Worm (Caenorhabditis elegans) whole organism, L4 larva: ENCODE measurements around the gene F41G3.10.

Source experiments
- F26F4.8 ChIP-seq: fragments of 200-800 bp; sonication (Bioruptor generic); conservative IDR thresholded peaks from 2 replicates; pipeline ENCODE4 v1.3.6; 2022; ENCODE audit warnings: missing genetic modification characterization, missing compliant biosample characterization
- F44E2.7 ChIP-seq: fragments of 200-800 bp; sonication (Bioruptor generic); IDR thresholded peaks from 2 replicates; pipeline ENCODE4 v2.1.2; 2022; ENCODE audit warnings: missing genetic modification characterization, missing compliant biosample characterization
- R02D3.7 ChIP-seq: fragments of 150-350 bp; sonication (generic microtip); optimal IDR thresholded peaks from 3 replicates; lab custom pipeline; 2014; ENCODE audit warnings: missing biosample characterization, missing genetic modification characterization
- ZK337.2 ChIP-seq: fragments of 200-800 bp; sonication (Bioruptor generic); IDR thresholded peaks from 2 replicates; pipeline ENCODE4 v1.3.6; 2022; ENCODE audit warnings: missing genetic modification reagents, missing genetic modification characterization, missing compliant biosample characterization
- aha-1 ChIP-seq: fragments of 150-350 bp; peaks from one replicate; lab custom pipeline; 2014; ENCODE audit warnings: missing biosample characterization, missing genetic modification characterization
- ama-1 ChIP-seq: fragments of 150-350 bp; optimal IDR thresholded peaks from 2 replicates; lab custom pipeline; 2014; ENCODE audit warnings: inconsistent platforms, mixed read lengths
- arid-1 ChIP-seq: fragments of 200-800 bp; sonication (Bioruptor generic); conservative IDR thresholded peaks from 2 replicates; pipeline ENCODE4 v1.3.6; 2022; ENCODE audit warnings: missing genetic modification reagents, missing genetic modification characterization, missing compliant biosample characterization
- ceh-20 ChIP-seq: fragments of 200-800 bp; sonication (Bioruptor generic); IDR thresholded peaks from 2 replicates; pipeline ENCODE4 v1.3.6; 2022; ENCODE audit warnings: missing genetic modification reagents, missing genetic modification characterization, missing compliant biosample characterization
- ceh-28 ChIP-seq: fragments of 150-350 bp; optimal IDR thresholded peaks from 2 replicates; lab custom pipeline; 2014; ENCODE audit warnings: missing biosample characterization, missing genetic modification reagents, missing genetic modification characterization
- ceh-32 ChIP-seq: sonication (generic microtip); optimal IDR thresholded peaks from 2 replicates; lab custom pipeline; 2016; ENCODE audit warnings: mild to moderate bottlenecking, missing genetic modification characterization, missing compliant biosample characterization; ENCODE audit not compliant: poor library complexity
- ctbp-1 ChIP-seq: fragments of 200-800 bp; sonication (Bioruptor generic); IDR thresholded peaks from 2 replicates; pipeline ENCODE4 v1.3.6; 2022; ENCODE audit warnings: missing genetic modification reagents, missing genetic modification characterization, missing compliant biosample characterization
- daf-12 ChIP-seq: fragments of 150-350 bp; optimal IDR thresholded peaks from 2 replicates; lab custom pipeline; 2014; ENCODE audit warnings: missing biosample characterization, missing genetic modification reagents, missing genetic modification characterization
- daf-16 ChIP-seq, 3 experiments: sonication (generic microtip); optimal IDR thresholded peaks; 2 replicates each; lab custom pipeline; 2016 to 2017; ENCODE audit warnings: missing genetic modification characterization in 3 of 3, missing genetic modification reagents in 3 of 3, mild to moderate bottlenecking in 2 of 3, missing compliant biosample characterization in 2 of 3, missing biosample characterization in 1 of 3, moderate library complexity in 1 of 3
- daf-19 ChIP-seq: fragments of 200-800 bp; sonication (Bioruptor generic); conservative IDR thresholded peaks from 2 replicates; pipeline ENCODE4 v1.3.6; 2022; ENCODE audit warnings: missing genetic modification characterization, missing compliant biosample characterization
- dmd-6 ChIP-seq: fragments of 200-800 bp; sonication (Bioruptor generic); IDR thresholded peaks from 2 replicates; pipeline ENCODE4 v1.3.6; 2022; ENCODE audit warnings: missing genetic modification reagents, missing genetic modification characterization, missing compliant biosample characterization
- dmd-8 ChIP-seq: fragments of 200-800 bp; sonication (Bioruptor generic); IDR thresholded peaks from 2 replicates; pipeline ENCODE4 v1.3.6; 2022; ENCODE audit warnings: missing genetic modification characterization, missing compliant biosample characterization
- dmd-9 ChIP-seq: fragments of 200-800 bp; sonication (Bioruptor generic); IDR thresholded peaks from 2 replicates; pipeline ENCODE4 v1.3.6; 2022; ENCODE audit warnings: missing genetic modification reagents, missing genetic modification characterization, missing compliant biosample characterization
- fkh-10 ChIP-seq: fragments of 150-350 bp; optimal IDR thresholded peaks from 2 replicates; lab custom pipeline; 2014; ENCODE audit warnings: missing biosample characterization, missing genetic modification reagents, missing genetic modification characterization
- gei-8 ChIP-seq: fragments of 200-800 bp; sonication (Bioruptor generic); optimal IDR thresholded peaks from 2 replicates; lab custom pipeline; 2018; ENCODE audit warnings: mild to moderate bottlenecking, missing genetic modification characterization, missing compliant biosample characterization
- hif-1 ChIP-seq, 2 experiments: sonication (generic microtip); optimal IDR thresholded peaks; 2 replicates each; lab custom pipeline; 2016 to 2017; ENCODE audit warnings: missing compliant biosample characterization in 2 of 2, missing genetic modification characterization in 2 of 2, missing genetic modification reagents in 2 of 2, missing genotype in 2 of 2, mild to moderate bottlenecking in 1 of 2
- hlh-11 ChIP-seq: fragments of 200-800 bp; sonication (Bioruptor generic); optimal IDR thresholded peaks from 2 replicates; lab custom pipeline; 2018; ENCODE audit warnings: mild to moderate bottlenecking, missing genetic modification characterization, missing compliant biosample characterization
- hlh-30 ChIP-seq: sonication (generic microtip); optimal IDR thresholded peaks from 2 replicates; lab custom pipeline; 2017; ENCODE audit warnings: antibody characterized with exemption, mild to moderate bottlenecking, missing genetic modification characterization, missing compliant biosample characterization; ENCODE audit not compliant: insufficient read depth
- hmg-1.1 ChIP-seq: fragments of 200-800 bp; sonication (Bioruptor generic); IDR thresholded peaks from 2 replicates; pipeline ENCODE4 v1.3.6; 2022; ENCODE audit warnings: missing genetic modification reagents, missing genetic modification characterization, missing compliant biosample characterization
- lim-7 ChIP-seq: fragments of 200-800 bp; sonication (Bioruptor generic); IDR thresholded peaks from 2 replicates; pipeline ENCODE4 v1.3.6; 2022; ENCODE audit warnings: missing genetic modification characterization, missing compliant biosample characterization
- lin-13 ChIP-seq: fragments of 150-350 bp; optimal IDR thresholded peaks from 2 replicates; lab custom pipeline; 2014; ENCODE audit warnings: missing biosample characterization, missing genetic modification reagents, missing genetic modification characterization
- lin-29 ChIP-seq: fragments of 200-800 bp; sonication (Bioruptor generic); IDR thresholded peaks from 2 replicates; pipeline ENCODE4 v1.3.6; 2022; ENCODE audit warnings: missing genetic modification reagents, missing genetic modification characterization, missing compliant biosample characterization
- lin-38 ChIP-seq: fragments of 200-800 bp; sonication (Bioruptor generic); IDR thresholded peaks from 2 replicates; pipeline ENCODE4 v1.3.6; 2022; ENCODE audit warnings: missing genetic modification reagents, missing genetic modification characterization, missing compliant biosample characterization
- lin-39 ChIP-seq: fragments of 150-350 bp; optimal IDR thresholded peaks from 2 replicates; lab custom pipeline; 2014; ENCODE audit warnings: missing biosample characterization, missing genetic modification reagents, missing genetic modification characterization
- lsy-2 ChIP-seq, 2 experiments: fragments of 150-350 bp in 1 of 2; sonication (generic microtip) in 1 of 2; optimal IDR thresholded peaks; 2 replicates each; lab custom pipeline; 2014 to 2017; ENCODE audit warnings: missing biosample characterization in 2 of 2, missing genetic modification characterization in 2 of 2
- madf-5 ChIP-seq, 2 experiments: fragments of 200-800 bp; sonication (Bioruptor generic); IDR thresholded peaks; 2 replicates each; pipeline ENCODE4 v1.3.6; 2022; ENCODE audit warnings: missing compliant biosample characterization in 2 of 2, missing genetic modification characterization in 2 of 2
- madf-9 ChIP-seq: fragments of 200-800 bp; sonication (Bioruptor generic); conservative IDR thresholded peaks from 2 replicates; pipeline ENCODE4 v1.3.6; 2022; ENCODE audit warnings: missing genetic modification reagents, missing genetic modification characterization, missing compliant biosample characterization
- mdl-1 ChIP-seq, 2 experiments: fragments of 150-350 bp in 1 of 2; sonication (generic microtip) in 1 of 2; optimal IDR thresholded peaks; 2 replicates each; lab custom pipeline; 2014 to 2017; ENCODE audit warnings: missing biosample characterization in 2 of 2, missing genetic modification characterization in 2 of 2
- mdt-29 ChIP-seq: fragments of 200-800 bp; sonication (Bioruptor generic); IDR thresholded peaks from 2 replicates; pipeline ENCODE4 v1.3.6; 2022; ENCODE audit warnings: missing genetic modification reagents, missing genetic modification characterization, missing compliant biosample characterization
- mes-2 ChIP-seq: sonication (generic microtip); optimal IDR thresholded peaks from 2 replicates; lab custom pipeline; 2016; ENCODE audit warnings: missing genotype, mild to moderate bottlenecking, missing genetic modification characterization, missing compliant biosample characterization; ENCODE audit not compliant: poor library complexity, severe bottlenecking
- nhr-111 ChIP-seq: fragments of 200-800 bp; sonication (Bioruptor generic); optimal IDR thresholded peaks from 2 replicates; lab custom pipeline; 2018; ENCODE audit warnings: mild to moderate bottlenecking, missing genetic modification characterization, missing compliant biosample characterization
- nhr-28 ChIP-seq: fragments of 150-350 bp; optimal IDR thresholded peaks from 2 replicates; lab custom pipeline; 2014; ENCODE audit warnings: missing biosample characterization, missing genetic modification characterization
- nhr-48 ChIP-seq: sonication (generic microtip); optimal IDR thresholded peaks from 2 replicates; lab custom pipeline; 2016; ENCODE audit warnings: mild to moderate bottlenecking, missing genetic modification characterization, missing compliant biosample characterization
- nhr-77 ChIP-seq: fragments of 150-350 bp; optimal IDR thresholded peaks from 2 replicates; lab custom pipeline; 2014; ENCODE audit warnings: missing biosample characterization, missing genetic modification characterization
- php-3 ChIP-seq: fragments of 200-800 bp; sonication (Bioruptor generic); IDR thresholded peaks from 2 replicates; pipeline ENCODE4 v1.3.6; 2022; ENCODE audit warnings: missing genetic modification reagents, missing genetic modification characterization, missing compliant biosample characterization
- saeg-2 ChIP-seq: fragments of 200-800 bp; sonication (Bioruptor generic); IDR thresholded peaks from 2 replicates; pipeline ENCODE4 v1.3.6; 2022; ENCODE audit warnings: missing genetic modification reagents, missing genetic modification characterization, missing compliant biosample characterization
- sdz-12 ChIP-seq: fragments of 200-800 bp; sonication (Bioruptor generic); optimal IDR thresholded peaks from 2 replicates; lab custom pipeline; 2018; ENCODE audit warnings: mild to moderate bottlenecking, missing genetic modification characterization, missing compliant biosample characterization
- set-16 ChIP-seq: fragments of 200-800 bp; sonication (Bioruptor generic); IDR thresholded peaks from 2 replicates; pipeline ENCODE4 v1.3.6; 2022; ENCODE audit warnings: missing genetic modification reagents, missing genetic modification characterization, missing compliant biosample characterization
- skn-1 ChIP-seq: fragments of 150-350 bp; optimal IDR thresholded peaks from 2 replicates; lab custom pipeline; 2014; ENCODE audit warnings: missing biosample characterization, missing genetic modification characterization
- tra-1 ChIP-seq: fragments of 200-800 bp; sonication (Bioruptor generic); IDR thresholded peaks from 2 replicates; pipeline ENCODE4 v1.3.6; 2022; ENCODE audit warnings: missing genetic modification reagents, missing genetic modification characterization, missing compliant biosample characterization
- unc-130 ChIP-seq: sonication (generic microtip); optimal IDR thresholded peaks from 2 replicates; lab custom pipeline; 2016; ENCODE audit warnings: missing genetic modification reagents, missing genetic modification characterization, missing compliant biosample characterization
- unc-62 ChIP-seq, 3 experiments: fragments of 150-350 bp in 1 of 3; sonication (generic microtip); optimal IDR thresholded peaks in 2 of 3; peaks in 1 of 3; 1 replicate in 1 of 3; 2 replicates in 2 of 3; lab custom pipeline; 2014 to 2017; ENCODE audit warnings: missing biosample characterization in 3 of 3, missing genetic modification characterization in 3 of 3, missing genetic modification reagents in 3 of 3, missing genotype in 1 of 3
- vab-7 ChIP-seq: fragments of 200-800 bp; sonication (Bioruptor generic); IDR thresholded peaks from 2 replicates; pipeline ENCODE4 v1.3.6; 2022; ENCODE audit warnings: missing genetic modification reagents, missing genetic modification characterization, missing compliant biosample characterization
- zip-11 ChIP-seq: fragments of 200-800 bp; sonication (Bioruptor generic); IDR thresholded peaks from 2 replicates; pipeline ENCODE4 v1.3.6; 2022; ENCODE audit warnings: missing genetic modification characterization, missing compliant biosample characterization
- zip-2 ChIP-seq: fragments of 150-350 bp; optimal IDR thresholded peaks from 2 replicates; lab custom pipeline; 2014; ENCODE audit warnings: missing biosample characterization, missing genetic modification characterization
- ztf-11 ChIP-seq: fragments of 150-350 bp; optimal IDR thresholded peaks from 2 replicates; lab custom pipeline; 2014; ENCODE audit warnings: missing biosample characterization, missing genetic modification characterization

F41G3.10 gene

ce11 chrII:6734674-6735073 is 14.6 kb downstream of the F41G3.10 start, which contains the start of gene T14B4.3 (continued):
- no peak for TF ChIP-seq zip-2 (tag; lab: Kevin White, UChicago)
- TF ChIP-seq nhr-111 (GFP tag; lab: Kevin White, UChicago), result no peak
- no peak for TF ChIP-seq mdt-29
- no peak for TF ChIP-seq unc-62 (GFP tag; optimal IDR thresholded peaks at IDR 0.05 in 1 of 2; lab: Kevin White, UChicago)
- TF ChIP-seq unc-62 (tag; optimal IDR thresholded peaks at IDR 0.05; lab: Kevin White, UChicago), result no peak
- no peak for TF ChIP-seq tra-1
- TF ChIP-seq dmd-6 (GFP tag; lab: Robert Waterston, UW), result no peak
- TF ChIP-seq hlh-30, result peak; percentile 30
- no peak for TF ChIP-seq php-3
- TF ChIP-seq mdl-1 (tag; optimal IDR thresholded peaks at IDR 0.05; lab: Kevin White, UChicago), result no peak
- TF ChIP-seq set-16 (GFP tag; lab: Robert Waterston, UW), result no peak
- no peak for TF ChIP-seq daf-19
- no peak for TF ChIP-seq skn-1 (tag; lab: Kevin White, UChicago)
- TF ChIP-seq arid-1 (GFP tag; lab: Robert Waterston, UW), result no peak
- TF ChIP-seq sdz-12 (GFP tag; lab: Kevin White, UChicago), result no peak
- peak; percentile 97 for TF ChIP-seq lin-38 (GFP tag; lab: Robert Waterston, UW)
- peak; percentile 77 for TF ChIP-seq nhr-77 (tag; lab: Kevin White, UChicago)
- TF ChIP-seq saeg-2 (GFP tag; lab: Robert Waterston, UW), result no peak
- TF ChIP-seq hmg-1.1 (GFP tag; lab: Robert Waterston, UW), result peak; percentile 26; the same call in 1 of the 2 replicates
- TF ChIP-seq lin-29 (GFP tag; lab: Robert Waterston, UW), result no peak
- TF ChIP-seq F26F4.8 (GFP tag; lab: Robert Waterston, UW), result no peak
- TF ChIP-seq ceh-28 (tag; lab: Kevin White, UChicago), result no peak
- peak; percentile 94 for TF ChIP-seq mes-2 (tag; lab: Kevin White, UChicago)
- TF ChIP-seq ceh-20 (GFP tag; lab: Robert Waterston, UW), result no peak
- TF ChIP-seq lin-39 (tag; lab: Kevin White, UChicago), result no peak
- no peak for TF ChIP-seq R02D3.7 (tag; lab: Kevin White, UChicago)
- TF ChIP-seq lim-7, result no peak
- no peak for TF ChIP-seq nhr-48 (tag; lab: Kevin White, UChicago)
- no peak for TF ChIP-seq gei-8
- TF ChIP-seq dmd-9 (GFP tag; lab: Robert Waterston, UW), result no peak
- TF ChIP-seq ztf-11 (tag; lab: Kevin White, UChicago), result no peak
- no peak for TF ChIP-seq dmd-8 (GFP tag; lab: Robert Waterston, UW)
- TF ChIP-seq madf-9, result no peak
- TF ChIP-seq ctbp-1, result no peak
- peak; percentile 76 for TF ChIP-seq unc-130 (GFP tag; lab: Kevin White, UChicago)
- TF ChIP-seq vab-7 (GFP tag; lab: Robert Waterston, UW), result no peak; the same call in 1 of the 2 replicates
- no peak for TF ChIP-seq F44E2.7 (GFP tag; lab: Robert Waterston, UW)
- TF ChIP-seq madf-5 (GFP tag; IDR thresholded peaks at IDR 0.05; lab: Robert Waterston, UW), result no peak
- peak in 1 of 2 experiments; percentile 88 for TF ChIP-seq lsy-2 (tag; optimal IDR thresholded peaks at IDR 0.05; lab: Kevin White, UChicago)
- TF ChIP-seq ceh-32, result no peak
- TF ChIP-seq hif-1 (tag; optimal IDR thresholded peaks at IDR 0.05; lab: Kevin White, UChicago), result peak in 1 of 2 experiments; percentile 77
- no peak for TF ChIP-seq ZK337.2 (GFP tag; lab: Robert Waterston, UW)
- TF ChIP-seq daf-12, result no peak
- peak; percentile 59 for TF ChIP-seq nhr-28
- peak; percentile 14 for TF ChIP-seq lin-13
- TF ChIP-seq hlh-11 (tag; lab: Kevin White, UChicago), result no peak
- TF ChIP-seq aha-1 (tag; lab: Kevin White, UChicago), result no peak
- TF ChIP-seq daf-16 (GFP tag; optimal IDR thresholded peaks at IDR 0.05; lab: Kevin White, UChicago), result no peak
- no peak for TF ChIP-seq daf-16 (tag; optimal IDR thresholded peaks at IDR 0.05; lab: Kevin White, UChicago)
- TF ChIP-seq ama-1 (lab: Kevin White, UChicago), result no peak
- TF ChIP-seq zip-11, result no peak
- TF ChIP-seq fkh-10 (GFP tag; lab: Kevin White, UChicago), result no peak
